Worm (Caenorhabditis elegans) whole organism, L4 larva: ENCODE data around the gene F11C1.7.

Source experiments
- F49E8.2 ChIP-seq: sonication (generic microtip); optimal IDR thresholded peaks from 2 replicates; lab custom pipeline; 2016; ENCODE audit warnings: missing compliant biosample characterization, mild to moderate bottlenecking, missing genetic modification characterization, borderline replicate concordance
- aly-2 ChIP-seq: sonication (generic microtip); optimal IDR thresholded peaks from 2 replicates; lab custom pipeline; 2018; ENCODE audit warnings: missing biosample characterization, missing genetic modification characterization
- ama-1 ChIP-seq: fragments of 150-350 bp; optimal IDR thresholded peaks from 2 replicates; lab custom pipeline; 2014; ENCODE audit warnings: inconsistent platforms, mixed read lengths
- arid-1 ChIP-seq: fragments of 200-800 bp; sonication (Bioruptor generic); conservative IDR thresholded peaks from 2 replicates; pipeline ENCODE4 v1.3.6; 2022; ENCODE audit warnings: missing genetic modification reagents, missing genetic modification characterization, missing compliant biosample characterization
- ceh-28 ChIP-seq: fragments of 150-350 bp; optimal IDR thresholded peaks from 2 replicates; lab custom pipeline; 2014; ENCODE audit warnings: missing biosample characterization, missing genetic modification reagents, missing genetic modification characterization
- mep-1 ChIP-seq: fragments of 150-350 bp; sonication (generic microtip); optimal IDR thresholded peaks from 3 replicates; lab custom pipeline; 2014; ENCODE audit warnings: missing biosample characterization, missing genetic modification characterization
- snpc-4 ChIP-seq: fragments of 150-350 bp; optimal IDR thresholded peaks from 2 replicates; lab custom pipeline; 2014; ENCODE audit warnings: missing biosample characterization, missing genetic modification characterization
- tra-1 ChIP-seq: fragments of 200-800 bp; sonication (Bioruptor generic); IDR thresholded peaks from 2 replicates; pipeline ENCODE4 v1.3.6; 2022; ENCODE audit warnings: missing genetic modification reagents, missing genetic modification characterization, missing compliant biosample characterization
- vab-7 ChIP-seq: fragments of 200-800 bp; sonication (Bioruptor generic); IDR thresholded peaks from 2 replicates; pipeline ENCODE4 v1.3.6; 2022; ENCODE audit warnings: missing genetic modification reagents, missing genetic modification characterization, missing compliant biosample characterization

ce11 chrX:13005730-13006129 is 16.6 kb downstream of the F11C1.7 start:
- TF ChIP-seq mep-1 (tag; lab: Kevin White, UChicago) (no peak), ceh-28 (tag; lab: Kevin White, UChicago) (no peak), F49E8.2 (tag; lab: Kevin White, UChicago) (no peak), tra-1 (no peak), snpc-4 (tag; lab: Kevin White, UChicago) (no peak), arid-1 (GFP tag; lab: Robert Waterston, UW) (no peak), vab-7 (GFP tag; lab: Robert Waterston, UW) (no peak), ama-1 (no peak), aly-2 (no peak)
